Fruit fly (Drosophila melanogaster) whole organism: ENCODE measurements around the gene shtd.

Experiments used
- CG8478 ChIP-seq: fragments of >200 bp; optimal IDR thresholded peaks from 2 replicates; lab custom pipeline; 2018; ENCODE audit warnings: inconsistent platforms
- EcR ChIP-seq, 2 experiments: fragments of >200 bp; optimal IDR thresholded peaks; 2 replicates each; lab custom pipeline; 2017; ENCODE audit warnings: missing biosample characterization in 2 of 2, missing genetic modification characterization in 2 of 2, missing genetic modification reagents in 2 of 2

DNA sequence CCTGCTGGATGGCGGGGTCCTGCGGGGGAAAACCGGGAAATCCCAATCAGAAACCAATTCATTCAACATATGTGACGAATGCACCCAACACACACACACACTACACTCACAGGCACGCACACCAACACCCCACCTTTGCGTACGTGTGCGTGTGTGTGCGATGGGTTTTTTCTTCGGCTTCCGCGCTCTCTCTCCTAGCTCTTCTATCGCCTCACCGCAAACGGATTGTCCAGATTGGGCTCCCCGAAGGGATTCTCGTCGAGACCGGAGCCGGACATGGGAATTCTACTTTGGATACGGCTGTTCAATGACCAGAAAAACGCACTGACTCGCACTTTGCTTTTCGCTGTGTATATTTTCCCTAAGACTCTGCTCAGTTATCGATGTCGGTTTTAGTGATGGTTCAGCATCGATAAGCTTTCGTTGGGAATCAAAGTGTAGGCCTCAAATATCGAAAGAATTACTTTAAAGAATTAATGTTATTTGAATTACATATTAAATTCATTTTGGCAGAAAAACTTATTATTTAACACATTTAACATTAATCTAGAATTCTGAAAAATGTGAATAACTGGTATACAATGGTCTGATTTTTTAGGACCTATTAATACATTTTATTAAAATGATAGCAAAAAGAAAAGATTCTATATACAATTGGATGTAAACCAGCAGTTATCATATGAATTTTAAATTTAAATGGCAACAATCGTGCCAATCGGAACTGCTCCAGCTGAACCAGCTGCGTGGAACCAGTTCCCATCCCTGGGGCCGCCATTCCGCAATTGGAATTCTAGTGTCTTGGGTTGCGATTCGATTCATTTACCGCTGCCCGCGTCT, 12.5 kb downstream of the shtd start, which contains the start of the genes Scamp and Ahcy:
- TF ChIP-seq EcR (GFP tag; optimal IDR thresholded peaks at IDR 0.05; lab: Kevin White, UChicago) (no peak), CG8478 (lab: Kevin White, UChicago) (no peak)
